Worm (Caenorhabditis elegans): ENCODE measurements around the gene nspg-5.
A peak's percentile ranks its signal among the peaks of the same experiment; 100 is the strongest.

The nspg-5 gene

DNA sequence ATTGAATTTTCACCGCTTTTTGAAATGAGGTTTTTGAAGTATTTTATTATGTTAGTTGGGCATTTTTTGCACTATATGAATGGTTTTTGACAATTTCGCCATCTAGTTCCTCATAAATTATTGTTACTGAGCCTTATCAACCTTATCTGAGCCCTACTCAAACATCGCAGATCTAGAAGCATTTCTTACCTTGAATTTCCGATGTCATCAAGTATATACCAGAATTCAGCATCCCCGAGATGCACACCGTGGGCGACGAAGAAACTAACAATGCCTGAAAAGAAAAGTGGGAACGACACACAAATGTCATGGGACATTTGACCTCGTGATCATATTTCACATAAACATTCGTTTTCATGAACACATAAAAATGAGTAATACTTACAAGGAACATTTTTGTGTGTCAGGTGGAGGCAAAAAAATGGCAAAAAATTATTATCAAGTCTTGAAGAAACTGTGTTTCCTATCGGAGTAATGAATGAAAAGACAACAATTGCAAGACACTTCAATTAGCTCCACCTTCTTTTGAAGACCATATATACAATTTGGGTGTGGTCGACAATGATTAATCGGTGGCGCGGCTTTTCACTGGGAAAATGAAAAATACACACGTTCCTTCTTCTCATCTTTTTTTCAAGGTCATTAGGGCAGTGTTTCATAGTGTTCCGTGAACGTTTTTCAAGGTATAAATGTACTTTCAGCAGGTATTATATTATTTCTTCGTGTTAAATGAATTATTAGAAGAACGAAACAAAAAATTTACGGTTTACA is 9.4 kb upstream of the nspg-5 start:
- TF ChIP-seq alr-1 (tag; optimal IDR thresholded peaks at IDR 0.05) (no peak), ceh-16 (tag; optimal IDR thresholded peaks at IDR 0.05) (no peak), mdl-1 (tag; optimal IDR thresholded peaks at IDR 0.05) (no peak), nhr-77 (tag; optimal IDR thresholded peaks at IDR 0.05) (no peak), nhr-21 (tag; optimal IDR thresholded peaks at IDR 0.05) (no peak), ztf-4 (tag; optimal IDR thresholded peaks at IDR 0.05) (peak; percentile 31), elt-3 (tag; optimal IDR thresholded peaks at IDR 0.05) (no peak), nhr-10 (tag; optimal IDR thresholded peaks at IDR 0.05) (no peak), crh-2 (tag; optimal IDR thresholded peaks at IDR 0.05) (peak; percentile 62), aly-2 (tag; optimal IDR thresholded peaks at IDR 0.05) (no peak), nhr-12 (tag; optimal IDR thresholded peaks at IDR 0.05) (no peak), dmd-4 (tag; optimal IDR thresholded peaks at IDR 0.05) (no peak), sem-4 (tag; optimal IDR thresholded peaks at IDR 0.05) (no peak), blmp-1 (tag; optimal IDR thresholded peaks at IDR 0.05; ENCODE audit: insufficient read depth) (peak; percentile 55), F13H6.1 (tag; optimal IDR thresholded peaks at IDR 0.05) (peak; percentile 11), lsy-2 (tag; optimal IDR thresholded peaks at IDR 0.05) (peak in 1 of 2 experiments; percentile 14), gmeb-1 (tag; optimal IDR thresholded peaks at IDR 0.05) (no peak), ztf-1 (GFP tag; conservative IDR thresholded peaks at IDR 0.05) (no peak), nhr-11 (tag; optimal IDR thresholded peaks at IDR 0.05) (no peak), ZK546.5 (tag; optimal IDR thresholded peaks at IDR 0.05) (no peak), C34F6.9 (tag; optimal IDR thresholded peaks at IDR 0.05) (peak; percentile 33), nhr-25 (tag; optimal IDR thresholded peaks at IDR 0.05) (peak; percentile 18), nhr-129 (tag; optimal IDR thresholded peaks at IDR 0.05) (peak; percentile 68), unc-62 (GFP tag; optimal IDR thresholded peaks at IDR 0.05) (no peak), skn-1 (tag; optimal IDR thresholded peaks at IDR 0.05) (no peak), mbf-1 (tag; optimal IDR thresholded peaks at IDR 0.05) (no peak), sma-9 (GFP tag; optimal IDR thresholded peaks at IDR 0.05) (peak; percentile 18), sma-9 (tag; optimal IDR thresholded peaks at IDR 0.05) (no peak), nhr-23 (tag; optimal IDR thresholded peaks at IDR 0.05) (no peak), peb-1 (tag; optimal IDR thresholded peaks at IDR 0.05) (no peak), mab-5 (tag; optimal IDR thresholded peaks at IDR 0.05) (no peak), nhr-6 (tag; optimal IDR thresholded peaks at IDR 0.05) (no peak), zag-1 (tag; optimal IDR thresholded peaks at IDR 0.05) (no peak), sma-3 (GFP tag; optimal IDR thresholded peaks at IDR 0.05) (peak; percentile 44), elt-1 (tag; optimal IDR thresholded peaks at IDR 0.05) (no peak), nhr-237 (tag; optimal IDR thresholded peaks at IDR 0.05) (no peak), Y55F3AM.14 (GFP tag; optimal IDR thresholded peaks at IDR 0.05) (no peak), ztf-11 (tag; optimal IDR thresholded peaks at IDR 0.05) (no peak), lin-11 (tag; optimal IDR thresholded peaks at IDR 0.05) (no peak), R02D3.7 (tag; optimal IDR thresholded peaks at IDR 0.05) (no peak), ama-1 (optimal IDR thresholded peaks at IDR 0.05) (no peak), lin-39 (tag; optimal IDR thresholded peaks at IDR 0.05) (no peak), fos-1 (tag; optimal IDR thresholded peaks at IDR 0.05) (peak; percentile 48), egl-27 (tag; optimal IDR thresholded peaks at IDR 0.05) (no peak), unc-39 (tag; optimal IDR thresholded peaks at IDR 0.05) (no peak), ceh-82 (tag; optimal IDR thresholded peaks at IDR 0.05) (no peak), lin-13 (GFP tag; optimal IDR thresholded peaks at IDR 0.05) (no peak), unc-55 (GFP tag; optimal IDR thresholded peaks at IDR 0.05) (no peak), snpc-4 (tag; optimal IDR thresholded peaks at IDR 0.05) (no peak)
